Worm (Caenorhabditis elegans) whole organism, L2 larva: Measurements from ENCODE around the gene F32D8.13.

Experiments used
- C34F6.9 ChIP-seq: fragments of 150-350 bp; optimal IDR thresholded peaks from 2 replicates; lab custom pipeline; 2014; ENCODE audit warnings: missing biosample characterization, missing genetic modification characterization
- F13H6.1 ChIP-seq: sonication (generic microtip); optimal IDR thresholded peaks from 2 replicates; lab custom pipeline; 2016; ENCODE audit warnings: missing genetic modification characterization, missing compliant biosample characterization
- R02D3.7 ChIP-seq: fragments of 150-350 bp; optimal IDR thresholded peaks from 2 replicates; lab custom pipeline; 2014; ENCODE audit warnings: missing biosample characterization, missing genetic modification characterization
- Y55F3AM.14 ChIP-seq: fragments of 200-800 bp; sonication (Bioruptor generic); optimal IDR thresholded peaks from 2 replicates; lab custom pipeline; 2018; ENCODE audit warnings: mild to moderate bottlenecking, missing genetic modification characterization, missing compliant biosample characterization
- ZK546.5 ChIP-seq: sonication (generic microtip); optimal IDR thresholded peaks from 2 replicates; lab custom pipeline; 2017; ENCODE audit warnings: missing biosample characterization, missing genetic modification characterization
- aly-2 ChIP-seq: fragments of 150-350 bp; optimal IDR thresholded peaks from 2 replicates; lab custom pipeline; 2014; ENCODE audit warnings: missing biosample characterization, missing genetic modification characterization
- ama-1 ChIP-seq: fragments of 150-350 bp; optimal IDR thresholded peaks from 2 replicates; lab custom pipeline; 2018; ENCODE audit warnings: inconsistent platforms
- blmp-1 ChIP-seq: sonication (generic microtip); optimal IDR thresholded peaks from 2 replicates; lab custom pipeline; 2017; ENCODE audit warnings: missing genetic modification characterization, mild to moderate bottlenecking, missing compliant biosample characterization, antibody characterized with exemption, moderate library complexity; ENCODE audit not compliant: insufficient read depth
- ceh-16 ChIP-seq: fragments of 150-350 bp; optimal IDR thresholded peaks from 2 replicates; lab custom pipeline; 2014; ENCODE audit warnings: missing biosample characterization, missing genetic modification characterization
- crh-2 ChIP-seq: sonication (generic microtip); optimal IDR thresholded peaks from 2 replicates; lab custom pipeline; 2017; ENCODE audit warnings: missing biosample characterization, missing genetic modification characterization
- dmd-4 ChIP-seq: sonication (generic microtip); optimal IDR thresholded peaks from 2 replicates; lab custom pipeline; 2017; ENCODE audit warnings: missing biosample characterization, missing genetic modification characterization
- fos-1 ChIP-seq: fragments of 150-350 bp; optimal IDR thresholded peaks from 2 replicates; lab custom pipeline; 2014; ENCODE audit warnings: missing biosample characterization, missing genetic modification characterization
- lin-11 ChIP-seq: fragments of 150-350 bp; sonication (generic microtip); optimal IDR thresholded peaks from 2 replicates; lab custom pipeline; 2014; ENCODE audit warnings: missing biosample characterization, missing genetic modification characterization, inconsistent platforms, mixed read lengths
- lsy-2 ChIP-seq, 2 experiments: fragments of 150-350 bp in 1 of 2; sonication (generic microtip) in 1 of 2; optimal IDR thresholded peaks; 2 replicates each; lab custom pipeline; 2014 to 2017; ENCODE audit warnings: missing biosample characterization in 2 of 2, missing genetic modification characterization in 2 of 2
- mbf-1 ChIP-seq: sonication (generic microtip); optimal IDR thresholded peaks from 2 replicates; lab custom pipeline; 2017; ENCODE audit warnings: missing biosample characterization, missing genetic modification characterization
- nhr-11 ChIP-seq: fragments of 150-350 bp; optimal IDR thresholded peaks from 2 replicates; lab custom pipeline; 2014; ENCODE audit warnings: missing biosample characterization, missing genetic modification characterization
- nhr-12 ChIP-seq: fragments of 150-350 bp; optimal IDR thresholded peaks from 2 replicates; lab custom pipeline; 2014; ENCODE audit warnings: missing biosample characterization, missing genetic modification characterization
- nhr-129 ChIP-seq: fragments of 150-350 bp; optimal IDR thresholded peaks from 2 replicates; lab custom pipeline; 2014; ENCODE audit warnings: missing biosample characterization, missing genetic modification characterization
- nhr-21 ChIP-seq: fragments of 150-350 bp; optimal IDR thresholded peaks from 2 replicates; lab custom pipeline; 2014; ENCODE audit warnings: missing biosample characterization, missing genetic modification characterization
- nhr-23 ChIP-seq: fragments of 150-350 bp; optimal IDR thresholded peaks from 2 replicates; lab custom pipeline; 2014; ENCODE audit warnings: missing biosample characterization, missing genetic modification reagents, missing genetic modification characterization
- nhr-237 ChIP-seq: fragments of 150-350 bp; optimal IDR thresholded peaks from 2 replicates; lab custom pipeline; 2014; ENCODE audit warnings: missing biosample characterization, missing genetic modification characterization
- nhr-25 ChIP-seq: fragments of 150-350 bp; sonication (generic microtip); optimal IDR thresholded peaks from 3 replicates; lab custom pipeline; 2014; ENCODE audit warnings: missing biosample characterization, missing genetic modification characterization
- nhr-6 ChIP-seq: fragments of 150-350 bp; optimal IDR thresholded peaks from 2 replicates; lab custom pipeline; 2014; ENCODE audit warnings: missing biosample characterization, missing genetic modification characterization
- sem-4 ChIP-seq: fragments of 150-350 bp; optimal IDR thresholded peaks from 2 replicates; lab custom pipeline; 2014; ENCODE audit warnings: missing biosample characterization, missing genetic modification reagents, missing genetic modification characterization
- skn-1 ChIP-seq: sonication (generic microtip); optimal IDR thresholded peaks from 2 replicates; lab custom pipeline; 2017; ENCODE audit warnings: missing biosample characterization, missing genetic modification characterization
- sma-3 ChIP-seq: sonication (generic microtip); optimal IDR thresholded peaks from 2 replicates; lab custom pipeline; 2016; ENCODE audit warnings: missing genetic modification reagents, missing genetic modification characterization, missing compliant biosample characterization
- sma-9 ChIP-seq, 2 experiments: fragments of 150-350 bp in 1 of 2; sonication (generic microtip) in 1 of 2; optimal IDR thresholded peaks; 2 replicates each; lab custom pipeline; 2014 to 2016; ENCODE audit warnings: missing genetic modification characterization in 2 of 2, mild to moderate bottlenecking in 1 of 2, missing biosample characterization in 1 of 2, missing compliant biosample characterization in 1 of 2, missing genetic modification reagents in 1 of 2, moderate library complexity in 1 of 2
- snpc-4 ChIP-seq: fragments of 150-350 bp; optimal IDR thresholded peaks from 2 replicates; lab custom pipeline; 2014; ENCODE audit warnings: missing biosample characterization, missing genetic modification characterization
- unc-39 ChIP-seq: fragments of 150-350 bp; optimal IDR thresholded peaks from 2 replicates; lab custom pipeline; 2014; ENCODE audit warnings: missing biosample characterization, missing genetic modification characterization
- unc-55 ChIP-seq: fragments of 150-350 bp; sonication (generic microtip); optimal IDR thresholded peaks from 3 replicates; lab custom pipeline; 2014; ENCODE audit warnings: missing biosample characterization, missing genetic modification reagents, missing genetic modification characterization
- unc-62 ChIP-seq: fragments of 150-350 bp; optimal IDR thresholded peaks from 2 replicates; lab custom pipeline; 2014; ENCODE audit warnings: missing biosample characterization, missing genetic modification reagents, missing genetic modification characterization
- zag-1 ChIP-seq: fragments of 150-350 bp; optimal IDR thresholded peaks from 2 replicates; lab custom pipeline; 2014; ENCODE audit warnings: missing biosample characterization, missing genetic modification characterization

Gene F32D8.13

DNA sequence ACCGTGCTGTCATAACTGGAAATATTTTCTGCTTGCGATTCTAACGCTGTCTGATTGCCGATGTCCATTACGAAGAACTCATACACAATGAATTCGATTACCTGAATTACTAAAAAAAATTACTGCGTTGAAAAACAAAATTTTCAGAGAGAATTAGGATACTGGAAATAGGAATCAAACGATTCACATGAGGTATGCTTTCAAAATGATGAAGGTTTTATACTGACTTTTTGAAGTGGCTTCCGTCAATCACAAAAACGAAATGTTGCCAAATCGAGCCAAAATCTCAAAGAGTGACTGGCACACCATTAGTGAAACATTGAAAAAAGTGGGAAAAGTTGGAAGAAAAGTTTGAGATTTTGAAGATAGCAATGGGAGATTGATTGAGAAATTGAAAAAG, 12.7 kb upstream of the F32D8.13 start, which contains the start of gene zzz-1:
TSS of gene zzz-1 (minus strand) at position 101 of the 400 bp plus-strand sequence.
- TF ChIP-seq zag-1 (tag; lab: Kevin White, UChicago) (no peak), unc-39 (tag; lab: Kevin White, UChicago) (no peak), lsy-2 (tag; optimal IDR thresholded peaks at IDR 0.05; lab: Kevin White, UChicago) (no peak)

DNA sequence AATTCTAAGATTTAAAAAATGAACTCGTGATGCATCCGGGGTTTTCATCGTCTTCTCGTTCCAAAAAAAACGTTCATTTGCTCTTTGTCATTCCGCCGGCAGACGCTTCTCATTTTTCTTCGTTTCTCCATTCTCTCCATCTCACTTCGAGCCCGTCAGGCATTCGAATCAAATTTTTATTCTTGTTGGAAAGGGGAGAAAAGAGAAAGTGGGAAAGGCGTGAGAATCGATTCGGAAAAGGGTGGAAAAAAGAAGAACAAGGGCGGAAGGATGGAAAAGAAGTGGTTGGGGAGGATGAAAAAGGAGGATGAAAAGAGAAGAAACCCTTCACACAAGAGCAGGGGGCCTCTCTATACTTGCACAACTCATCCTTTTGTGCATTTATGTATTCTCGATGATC, 8.5 kb upstream of the F32D8.13 start:
- TF ChIP-seq crh-2 (tag; lab: Kevin White, UChicago) (peak; percentile 31), Y55F3AM.14 (peak; percentile 18), mbf-1 (tag; lab: Kevin White, UChicago) (no peak), unc-55 (peak; percentile 40), C34F6.9 (tag; lab: Kevin White, UChicago) (peak; percentile 33), lsy-2 (tag; optimal IDR thresholded peaks at IDR 0.05; lab: Kevin White, UChicago) (peak in 1 of 2 experiments; percentile 31), nhr-129 (tag; lab: Kevin White, UChicago) (no peak), ZK546.5 (tag; lab: Kevin White, UChicago) (no peak), sma-9 (GFP tag; optimal IDR thresholded peaks at IDR 0.05; lab: Kevin White, UChicago) (no peak), sma-9 (tag; optimal IDR thresholded peaks at IDR 0.05; lab: Kevin White, UChicago) (no peak), aly-2 (tag; lab: Kevin White, UChicago) (no peak), ceh-16 (tag; lab: Kevin White, UChicago) (no peak), zag-1 (tag; lab: Kevin White, UChicago) (peak; percentile 41), nhr-23 (tag; lab: Kevin White, UChicago) (no peak), nhr-11 (tag; lab: Kevin White, UChicago) (no peak), nhr-21 (tag; lab: Kevin White, UChicago) (no peak)
- TF ChIP-seq, all 48 proteins: peak for 6

DNA sequence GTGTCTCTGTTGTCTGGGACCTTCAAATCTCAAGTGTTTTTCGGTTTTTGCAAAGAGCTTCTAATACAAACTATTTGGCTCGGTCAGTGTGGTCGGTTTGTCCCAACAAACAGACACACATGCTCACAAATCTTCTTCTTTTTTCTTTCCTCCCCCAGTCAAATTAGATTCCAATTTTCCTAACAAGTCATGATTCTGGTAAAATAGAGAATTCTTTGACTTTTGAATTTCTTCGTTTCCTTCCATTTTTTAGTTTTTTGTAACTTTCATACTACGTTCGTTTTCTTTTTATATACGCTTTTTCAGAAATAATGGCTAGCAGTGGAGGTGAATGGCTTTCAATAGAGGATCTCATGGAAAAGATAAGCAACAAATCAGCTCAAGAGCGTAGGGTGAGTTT, 7.4 kb upstream of the F32D8.13 start, which contains the start of gene F32D8.15:
TSS of gene F32D8.15 (plus strand) at position 301 of the 400 bp plus-strand sequence.
- no peak for TF ChIP-seq nhr-6 (tag; lab: Kevin White, UChicago)
- no peak for TF ChIP-seq skn-1 (tag; lab: Kevin White, UChicago)
- TF ChIP-seq unc-62 (GFP tag; lab: Kevin White, UChicago): no peak

DNA sequence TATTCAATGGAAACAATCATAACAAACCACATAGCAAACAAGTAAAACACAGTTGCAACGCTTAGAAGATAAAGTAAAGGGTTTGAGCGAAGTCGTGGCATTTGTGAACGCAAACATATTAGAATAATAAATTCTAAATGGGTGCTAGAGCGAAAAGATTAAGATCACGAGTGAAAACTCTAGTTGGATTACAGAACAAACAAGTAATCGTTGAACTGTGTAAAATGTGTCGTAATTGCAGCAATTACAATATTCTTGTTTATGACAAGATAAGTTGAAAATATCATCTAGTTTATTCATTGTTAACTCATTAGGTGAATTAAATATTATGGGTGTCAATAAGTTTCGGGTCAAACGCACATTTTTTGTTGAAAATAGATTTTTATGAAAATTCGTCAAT, 6.3 kb upstream of the F32D8.13 start, which contains the start of gene F32D8.8:
TSS of gene F32D8.8 (minus strand) at position 101 of the 400 bp plus-strand sequence.
- TF ChIP-seq nhr-21 (tag; lab: Kevin White, UChicago) (no peak), Y55F3AM.14 (no peak), ceh-16 (tag; lab: Kevin White, UChicago) (no peak), sem-4 (tag; lab: Kevin White, UChicago) (no peak), F13H6.1 (tag; lab: Kevin White, UChicago) (no peak), unc-62 (GFP tag; lab: Kevin White, UChicago) (no peak), crh-2 (tag; lab: Kevin White, UChicago) (no peak), lin-11 (tag; lab: Kevin White, UChicago) (no peak), dmd-4 (tag; lab: Kevin White, UChicago) (no peak), snpc-4 (tag; lab: Kevin White, UChicago) (no peak)

DNA sequence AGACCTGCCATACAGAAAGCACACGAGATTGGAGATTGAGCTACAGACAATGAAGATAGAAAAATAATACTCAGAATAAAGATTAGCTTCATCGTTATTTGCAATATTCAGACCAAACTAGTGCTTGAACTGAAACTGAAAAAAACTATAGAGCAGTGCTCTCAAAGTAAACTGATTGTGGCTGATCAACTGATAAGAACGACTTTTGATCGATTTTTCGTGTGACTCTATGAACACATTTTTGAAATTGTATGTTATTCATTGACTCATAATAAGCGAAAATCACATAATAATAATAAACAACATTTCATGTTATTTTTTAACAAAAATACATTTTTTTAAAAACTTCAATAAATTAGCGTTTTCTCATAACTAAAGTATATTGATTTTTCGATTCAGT, 4.8 kb upstream of the F32D8.13 start, which contains the start of gene spp-16:
TSS of gene spp-16 (minus strand) at position 179 of the 400 bp plus-strand sequence.
- TF ChIP-seq R02D3.7 (no peak), nhr-11 (tag; lab: Kevin White, UChicago) (no peak), blmp-1 (tag; lab: Kevin White, UChicago) (no peak), lsy-2 (tag; optimal IDR thresholded peaks at IDR 0.05; lab: Kevin White, UChicago) (no peak), fos-1 (peak; percentile 37), sma-3 (GFP tag; lab: Kevin White, UChicago) (no peak)

DNA sequence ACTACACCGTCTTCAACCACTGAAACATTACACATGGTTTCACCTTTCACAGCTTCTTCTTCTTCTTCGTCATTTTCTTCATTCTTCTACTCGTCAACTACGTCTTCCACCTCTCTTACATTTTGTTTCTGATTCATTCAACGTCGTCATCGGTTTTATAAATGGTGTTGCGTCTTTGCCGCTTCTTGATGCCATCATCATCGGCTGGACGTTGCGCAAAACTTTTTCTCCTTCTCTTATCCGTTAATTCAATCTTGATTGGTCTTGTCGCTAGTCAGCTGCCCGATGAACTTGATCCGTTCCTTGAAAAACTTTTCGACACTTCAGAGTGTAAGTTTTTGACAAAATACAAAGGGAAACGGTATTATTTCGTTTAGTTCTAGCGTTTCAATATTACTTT, 2.3 kb upstream of the F32D8.13 start:
- TF ChIP-seq nhr-237 (tag; lab: Kevin White, UChicago) (no peak), ceh-16 (tag; lab: Kevin White, UChicago) (peak; percentile 24), nhr-25 (tag; lab: Kevin White, UChicago) (peak; percentile 34), ama-1 (no peak), blmp-1 (tag; lab: Kevin White, UChicago) (no peak), F13H6.1 (tag; lab: Kevin White, UChicago) (no peak), nhr-12 (tag; lab: Kevin White, UChicago) (no peak)
